Worm (Caenorhabditis elegans) whole organism, L2 larva: ENCODE measurements around the gene Y54G2A.76.
A peak's percentile ranks its signal among the peaks of the same experiment; 100 is the strongest.

Experiments
- C34F6.9 ChIP-seq: fragments of 150-350 bp; optimal IDR thresholded peaks from 2 replicates; lab custom pipeline; 2014; ENCODE audit warnings: missing biosample characterization, missing genetic modification characterization
- F13H6.1 ChIP-seq: sonication (generic microtip); optimal IDR thresholded peaks from 2 replicates; lab custom pipeline; 2016; ENCODE audit warnings: missing genetic modification characterization, missing compliant biosample characterization
- R02D3.7 ChIP-seq: fragments of 150-350 bp; optimal IDR thresholded peaks from 2 replicates; lab custom pipeline; 2014; ENCODE audit warnings: missing biosample characterization, missing genetic modification characterization
- Y55F3AM.14 ChIP-seq: fragments of 200-800 bp; sonication (Bioruptor generic); optimal IDR thresholded peaks from 2 replicates; lab custom pipeline; 2018; ENCODE audit warnings: mild to moderate bottlenecking, missing genetic modification characterization, missing compliant biosample characterization
- ZK546.5 ChIP-seq: sonication (generic microtip); optimal IDR thresholded peaks from 2 replicates; lab custom pipeline; 2017; ENCODE audit warnings: missing biosample characterization, missing genetic modification characterization
- alr-1 ChIP-seq: fragments of 150-350 bp; optimal IDR thresholded peaks from 2 replicates; lab custom pipeline; 2014; ENCODE audit warnings: missing biosample characterization, missing genetic modification characterization
- aly-2 ChIP-seq: fragments of 150-350 bp; optimal IDR thresholded peaks from 2 replicates; lab custom pipeline; 2014; ENCODE audit warnings: missing biosample characterization, missing genetic modification characterization
- ama-1 ChIP-seq: fragments of 150-350 bp; optimal IDR thresholded peaks from 2 replicates; lab custom pipeline; 2018; ENCODE audit warnings: inconsistent platforms
- blmp-1 ChIP-seq: sonication (generic microtip); optimal IDR thresholded peaks from 2 replicates; lab custom pipeline; 2017; ENCODE audit warnings: missing genetic modification characterization, mild to moderate bottlenecking, missing compliant biosample characterization, antibody characterized with exemption, moderate library complexity; ENCODE audit not compliant: insufficient read depth
- ceh-16 ChIP-seq: fragments of 150-350 bp; optimal IDR thresholded peaks from 2 replicates; lab custom pipeline; 2014; ENCODE audit warnings: missing biosample characterization, missing genetic modification characterization
- ceh-82 ChIP-seq: fragments of 150-350 bp; optimal IDR thresholded peaks from 2 replicates; lab custom pipeline; 2014; ENCODE audit warnings: missing biosample characterization, missing genetic modification characterization
- crh-2 ChIP-seq: sonication (generic microtip); optimal IDR thresholded peaks from 2 replicates; lab custom pipeline; 2017; ENCODE audit warnings: missing biosample characterization, missing genetic modification characterization
- dmd-4 ChIP-seq: sonication (generic microtip); optimal IDR thresholded peaks from 2 replicates; lab custom pipeline; 2017; ENCODE audit warnings: missing biosample characterization, missing genetic modification characterization
- elt-3 ChIP-seq: sonication (generic microtip); optimal IDR thresholded peaks from 2 replicates; lab custom pipeline; 2017; ENCODE audit warnings: missing biosample characterization, missing genetic modification characterization
- fos-1 ChIP-seq: fragments of 150-350 bp; optimal IDR thresholded peaks from 2 replicates; lab custom pipeline; 2014; ENCODE audit warnings: missing biosample characterization, missing genetic modification characterization
- gmeb-1 ChIP-seq: fragments of 150-350 bp; optimal IDR thresholded peaks from 2 replicates; lab custom pipeline; 2014; ENCODE audit warnings: missing biosample characterization, missing genetic modification characterization
- lin-13 ChIP-seq: fragments of 150-350 bp; optimal IDR thresholded peaks from 2 replicates; lab custom pipeline; 2014; ENCODE audit warnings: missing biosample characterization, missing genetic modification reagents, missing genetic modification characterization
- lin-39 ChIP-seq: fragments of 150-350 bp; optimal IDR thresholded peaks from 2 replicates; lab custom pipeline; 2014; ENCODE audit warnings: missing biosample characterization, missing genetic modification reagents, missing genetic modification characterization
- lsy-2 ChIP-seq, 2 experiments: fragments of 150-350 bp in 1 of 2; sonication (generic microtip) in 1 of 2; optimal IDR thresholded peaks; 2 replicates each; lab custom pipeline; 2014 to 2017; ENCODE audit warnings: missing biosample characterization in 2 of 2, missing genetic modification characterization in 2 of 2
- mab-5 ChIP-seq: fragments of 150-350 bp; optimal IDR thresholded peaks from 2 replicates; lab custom pipeline; 2014; ENCODE audit warnings: missing biosample characterization, missing genetic modification characterization
- mbf-1 ChIP-seq: sonication (generic microtip); optimal IDR thresholded peaks from 2 replicates; lab custom pipeline; 2017; ENCODE audit warnings: missing biosample characterization, missing genetic modification characterization
- mdl-1 ChIP-seq, 2 experiments: fragments of 150-350 bp in 1 of 2; sonication (generic microtip) in 1 of 2; optimal IDR thresholded peaks; 2 replicates each; lab custom pipeline; 2017; ENCODE audit warnings: missing biosample characterization in 2 of 2, missing genetic modification characterization in 2 of 2
- nhr-10 ChIP-seq: sonication (generic microtip); optimal IDR thresholded peaks from 2 replicates; lab custom pipeline; 2017; ENCODE audit warnings: missing biosample characterization, missing genetic modification characterization
- nhr-11 ChIP-seq: fragments of 150-350 bp; optimal IDR thresholded peaks from 2 replicates; lab custom pipeline; 2014; ENCODE audit warnings: missing biosample characterization, missing genetic modification characterization
- nhr-12 ChIP-seq: fragments of 150-350 bp; optimal IDR thresholded peaks from 2 replicates; lab custom pipeline; 2014; ENCODE audit warnings: missing biosample characterization, missing genetic modification characterization
- nhr-129 ChIP-seq: fragments of 150-350 bp; optimal IDR thresholded peaks from 2 replicates; lab custom pipeline; 2014; ENCODE audit warnings: missing biosample characterization, missing genetic modification characterization
- nhr-21 ChIP-seq: fragments of 150-350 bp; optimal IDR thresholded peaks from 2 replicates; lab custom pipeline; 2014; ENCODE audit warnings: missing biosample characterization, missing genetic modification characterization
- nhr-237 ChIP-seq: fragments of 150-350 bp; optimal IDR thresholded peaks from 2 replicates; lab custom pipeline; 2014; ENCODE audit warnings: missing biosample characterization, missing genetic modification characterization
- nhr-25 ChIP-seq: fragments of 150-350 bp; sonication (generic microtip); optimal IDR thresholded peaks from 3 replicates; lab custom pipeline; 2014; ENCODE audit warnings: missing biosample characterization, missing genetic modification characterization
- nhr-6 ChIP-seq: fragments of 150-350 bp; optimal IDR thresholded peaks from 2 replicates; lab custom pipeline; 2014; ENCODE audit warnings: missing biosample characterization, missing genetic modification characterization
- nhr-77 ChIP-seq: fragments of 150-350 bp; optimal IDR thresholded peaks from 2 replicates; lab custom pipeline; 2014; ENCODE audit warnings: missing biosample characterization, missing genetic modification characterization
- peb-1 ChIP-seq: fragments of 150-350 bp; optimal IDR thresholded peaks from 2 replicates; lab custom pipeline; 2014; ENCODE audit warnings: missing biosample characterization, missing genetic modification characterization
- sem-4 ChIP-seq: fragments of 150-350 bp; optimal IDR thresholded peaks from 2 replicates; lab custom pipeline; 2014; ENCODE audit warnings: missing biosample characterization, missing genetic modification reagents, missing genetic modification characterization
- skn-1 ChIP-seq: sonication (generic microtip); optimal IDR thresholded peaks from 2 replicates; lab custom pipeline; 2017; ENCODE audit warnings: missing biosample characterization, missing genetic modification characterization
- sma-3 ChIP-seq: sonication (generic microtip); optimal IDR thresholded peaks from 2 replicates; lab custom pipeline; 2016; ENCODE audit warnings: missing genetic modification reagents, missing genetic modification characterization, missing compliant biosample characterization
- sma-9 ChIP-seq, 2 experiments: fragments of 150-350 bp in 1 of 2; sonication (generic microtip) in 1 of 2; optimal IDR thresholded peaks; 2 replicates each; lab custom pipeline; 2014 to 2016; ENCODE audit warnings: missing genetic modification characterization in 2 of 2, mild to moderate bottlenecking in 1 of 2, missing biosample characterization in 1 of 2, missing compliant biosample characterization in 1 of 2, missing genetic modification reagents in 1 of 2, moderate library complexity in 1 of 2
- snpc-4 ChIP-seq: fragments of 150-350 bp; optimal IDR thresholded peaks from 2 replicates; lab custom pipeline; 2014; ENCODE audit warnings: missing biosample characterization, missing genetic modification characterization
- unc-39 ChIP-seq: fragments of 150-350 bp; optimal IDR thresholded peaks from 2 replicates; lab custom pipeline; 2014; ENCODE audit warnings: missing biosample characterization, missing genetic modification characterization
- unc-55 ChIP-seq: fragments of 150-350 bp; sonication (generic microtip); optimal IDR thresholded peaks from 3 replicates; lab custom pipeline; 2014; ENCODE audit warnings: missing biosample characterization, missing genetic modification reagents, missing genetic modification characterization
- zag-1 ChIP-seq: fragments of 150-350 bp; optimal IDR thresholded peaks from 2 replicates; lab custom pipeline; 2014; ENCODE audit warnings: missing biosample characterization, missing genetic modification characterization
- ztf-11 ChIP-seq: sonication (generic microtip); optimal IDR thresholded peaks from 2 replicates; lab custom pipeline; 2017; ENCODE audit warnings: missing biosample characterization, missing genetic modification characterization

The Y54G2A.76 gene

ce11 chrIV:2770835-2771234 lies 38.4 kb upstream of the Y54G2A.76 start:
- no peak for TF ChIP-seq alr-1 (tag; lab: Kevin White, UChicago)
- no peak for TF ChIP-seq blmp-1 (tag; lab: Kevin White, UChicago)
- TF ChIP-seq lin-39 (tag; lab: Kevin White, UChicago): no peak
- TF ChIP-seq nhr-77 (tag; lab: Kevin White, UChicago): no peak
- no peak for TF ChIP-seq zag-1 (tag; lab: Kevin White, UChicago)
- TF ChIP-seq mdl-1 (tag; optimal IDR thresholded peaks at IDR 0.05; lab: Kevin White, UChicago): no peak
- no peak for TF ChIP-seq unc-55
- no peak for TF ChIP-seq nhr-11
- TF ChIP-seq nhr-21: no peak
- no peak for TF ChIP-seq Y55F3AM.14
- no peak for TF ChIP-seq aly-2 (tag; lab: Kevin White, UChicago)
- TF ChIP-seq elt-3 (tag; lab: Kevin White, UChicago): no peak
- no peak for TF ChIP-seq mab-5 (tag; lab: Kevin White, UChicago)
- TF ChIP-seq, all 48 proteins: peak for 0

- TF ChIP-seq dmd-4 (tag; lab: Kevin White, UChicago) (no peak), ZK546.5 (tag; lab: Kevin White, UChicago) (no peak), lin-39 (tag; lab: Kevin White, UChicago) (no peak), nhr-6 (tag; lab: Kevin White, UChicago) (no peak), ceh-16 (no peak), ama-1 (no peak), C34F6.9 (tag; lab: Kevin White, UChicago) (no peak), peb-1 (tag; lab: Kevin White, UChicago) (no peak), fos-1 (tag; lab: Kevin White, UChicago) (no peak), nhr-11 (no peak), ztf-11 (tag; lab: Kevin White, UChicago) (no peak), skn-1 (tag; lab: Kevin White, UChicago) (no peak), mdl-1 (tag; optimal IDR thresholded peaks at IDR 0.05; lab: Kevin White, UChicago) (no peak), nhr-77 (tag; lab: Kevin White, UChicago) (no peak), nhr-12 (tag; lab: Kevin White, UChicago) (no peak), sma-3 (no peak), gmeb-1 (tag; lab: Kevin White, UChicago) (no peak)
Observed at ce11 chrIV:2771692-2772091, 37.5 kb upstream of the Y54G2A.76 start, which contains the start of gene Y54G2A.11. Y54G2A.11 (minus strand) TSS chrIV:2771792.

- peak; percentile 74 for TF ChIP-seq Y55F3AM.14
- peak; percentile 47 for TF ChIP-seq blmp-1 (tag; lab: Kevin White, UChicago)
- no peak for TF ChIP-seq lsy-2 (tag; optimal IDR thresholded peaks at IDR 0.05; lab: Kevin White, UChicago)
- TF ChIP-seq nhr-25 (tag; lab: Kevin White, UChicago): peak; percentile 56
- no peak for TF ChIP-seq aly-2 (tag; lab: Kevin White, UChicago)
Observed at ce11 chrIV:2772209-2772851, 36.9 kb upstream of the Y54G2A.76 start.

ce11 chrIV:2773382-2773979 lies 35.7 kb upstream of the Y54G2A.76 start:
- TF ChIP-seq nhr-11: no peak
- peak; percentile 35 for TF ChIP-seq sma-9 (GFP tag; optimal IDR thresholded peaks at IDR 0.05; lab: Kevin White, UChicago)
- TF ChIP-seq sma-9 (tag; optimal IDR thresholded peaks at IDR 0.05; lab: Kevin White, UChicago): no peak
- TF ChIP-seq ama-1: no peak
- peak; percentile 35 for TF ChIP-seq nhr-25 (tag; lab: Kevin White, UChicago)
- TF ChIP-seq mbf-1 (tag; lab: Kevin White, UChicago): no peak
- TF ChIP-seq nhr-237 (tag; lab: Kevin White, UChicago): no peak
- peak; percentile 15 for TF ChIP-seq lin-13 (GFP tag; lab: Kevin White, UChicago)
- no peak for TF ChIP-seq unc-55
- TF ChIP-seq nhr-129 (tag; lab: Kevin White, UChicago): peak; percentile 68
- peak in 1 of 2 experiments; percentile 29 for TF ChIP-seq lsy-2 (tag; optimal IDR thresholded peaks at IDR 0.05; lab: Kevin White, UChicago)

- TF ChIP-seq fos-1 (tag; lab: Kevin White, UChicago) (peak; percentile 59), snpc-4 (tag; lab: Kevin White, UChicago) (peak; percentile 7), C34F6.9 (tag; lab: Kevin White, UChicago) (peak; percentile 89), lin-39 (tag; lab: Kevin White, UChicago) (no peak), mab-5 (tag; lab: Kevin White, UChicago) (peak; percentile 20), unc-55 (peak; percentile 19), gmeb-1 (tag; lab: Kevin White, UChicago) (peak; percentile 72), nhr-6 (tag; lab: Kevin White, UChicago) (peak; percentile 57), nhr-12 (tag; lab: Kevin White, UChicago) (no peak), R02D3.7 (tag; lab: Kevin White, UChicago) (no peak), sma-9 (GFP tag; optimal IDR thresholded peaks at IDR 0.05; lab: Kevin White, UChicago) (peak; percentile 85), sma-9 (tag; optimal IDR thresholded peaks at IDR 0.05; lab: Kevin White, UChicago) (no peak), ZK546.5 (tag; lab: Kevin White, UChicago) (no peak), ceh-82 (tag; lab: Kevin White, UChicago) (no peak), nhr-11 (no peak), unc-39 (tag; lab: Kevin White, UChicago) (no peak), crh-2 (peak; percentile 88), nhr-10 (tag; lab: Kevin White, UChicago) (no peak), nhr-21 (peak; percentile 59), blmp-1 (tag; lab: Kevin White, UChicago) (peak; percentile 23), nhr-129 (tag; lab: Kevin White, UChicago) (peak; percentile 84), sem-4 (tag; lab: Kevin White, UChicago) (peak; percentile 39), F13H6.1 (tag; lab: Kevin White, UChicago) (peak; percentile 91), sma-3 (peak; percentile 62)
Observed at ce11 chrIV:2774500-2774899, 34.7 kb upstream of the Y54G2A.76 start.
